Fruit fly (Drosophila melanogaster): ENCODE results near the gene Pi3K92E.

DNA sequence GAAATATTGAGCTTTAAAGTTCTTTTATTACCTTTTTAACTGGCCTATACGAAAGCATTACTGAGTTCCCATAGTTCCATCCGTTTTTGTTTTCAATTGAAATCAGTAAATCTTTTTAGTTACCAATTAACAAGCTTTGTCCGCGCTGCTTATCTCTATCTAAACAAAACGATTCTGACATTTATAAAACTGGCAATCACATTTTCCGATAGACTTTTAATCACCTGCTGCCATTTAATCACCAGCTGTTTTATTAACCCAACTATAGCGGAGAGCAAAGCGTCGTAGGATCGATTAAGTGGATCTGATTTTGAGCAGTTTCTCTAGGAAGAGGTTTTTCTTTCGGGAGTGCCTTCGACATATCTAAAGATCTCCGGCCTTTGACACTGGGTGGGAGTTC lies 31.9 kb downstream of the Pi3K92E start:
- no peak for TF ChIP-seq woc (GFP tag; optimal IDR thresholded peaks at IDR 0.05)
- no peak for TF ChIP-seq tai (GFP tag; optimal IDR thresholded peaks at IDR 0.05)
- no peak for TF ChIP-seq N (GFP tag; optimal IDR thresholded peaks at IDR 0.05)
- TF ChIP-seq h (GFP tag; optimal IDR thresholded peaks at IDR 0.05), result no peak
- TF ChIP-seq brk (GFP tag; optimal IDR thresholded peaks at IDR 0.05), result no peak
- no peak for TF ChIP-seq GATAd (GFP tag; optimal IDR thresholded peaks at IDR 0.05)
- TF ChIP-seq CrebA (GFP tag; optimal IDR thresholded peaks at IDR 0.05; ENCODE audit: borderline replicate concordance), result no peak
- no peak for TF ChIP-seq Hr78 (GFP tag; optimal IDR thresholded peaks at IDR 0.05)
- no peak for TF ChIP-seq sv (GFP tag; optimal IDR thresholded peaks at IDR 0.05)
- TF ChIP-seq Abd-B (GFP tag; optimal IDR thresholded peaks at IDR 0.05), result no peak
- no peak for TF ChIP-seq dsf (GFP tag; optimal IDR thresholded peaks at IDR 0.05; ENCODE audit: borderline replicate concordance)
- TF ChIP-seq Myc (optimal IDR thresholded peaks at IDR 0.05), result no peak
- TF ChIP-seq foxo (GFP tag; optimal IDR thresholded peaks at IDR 0.05), result no peak
- no peak for TF ChIP-seq Mio (GFP tag; optimal IDR thresholded peaks at IDR 0.05)

Measured in whole organism, wandering third instar larva.